Worm (Caenorhabditis elegans) whole organism, midembryonic: ENCODE results near the gene dpy-13.

Experiments used
- T22C8.4 ChIP-seq: fragments of 200-800 bp; sonication (Bioruptor generic); IDR thresholded peaks from 2 replicates; pipeline ENCODE4 v1.3.6; 2022; ENCODE audit warnings: missing genetic modification characterization, missing compliant biosample characterization
- cog-1 ChIP-seq: sonication (generic microtip); optimal IDR thresholded peaks from 2 replicates; lab custom pipeline; 2016; ENCODE audit warnings: missing genetic modification characterization, missing compliant biosample characterization
- flt-1 ChIP-seq: fragments of 200-800 bp; sonication (Bioruptor generic); IDR thresholded peaks from 2 replicates; pipeline ENCODE4 v1.3.6; 2022; ENCODE audit warnings: missing genetic modification characterization, missing compliant biosample characterization
- klf-2 ChIP-seq: fragments of 200-800 bp; sonication (Bioruptor generic); conservative IDR thresholded peaks from 2 replicates; pipeline ENCODE4 v1.3.6; 2022; ENCODE audit warnings: missing genetic modification reagents, missing genetic modification characterization, missing compliant biosample characterization

DNA sequence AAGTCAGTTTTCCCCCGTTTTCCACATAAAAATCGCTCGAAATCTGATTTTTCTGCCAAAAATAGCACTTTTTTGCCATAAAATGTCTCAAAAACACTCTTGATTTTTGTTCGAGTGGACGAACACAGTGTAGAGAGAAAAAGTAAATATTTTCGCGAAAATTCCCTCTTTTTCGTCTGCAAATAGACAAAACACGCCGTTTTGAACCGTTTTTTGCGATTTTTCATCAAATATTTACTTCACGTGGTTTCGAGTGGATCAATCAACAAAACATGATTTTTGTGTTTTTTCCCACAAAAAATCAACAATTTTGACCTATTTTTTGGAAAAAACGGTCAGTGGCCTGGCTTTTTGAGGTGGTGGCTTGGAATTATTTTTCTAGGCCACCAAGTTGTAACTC, 26.3 kb upstream of the dpy-13 start:
- no peak for TF ChIP-seq flt-1 (GFP tag; lab: Robert Waterston, UW)
- no peak for TF ChIP-seq cog-1 (tag; lab: Kevin White, UChicago)
- no peak for TF ChIP-seq T22C8.4
- TF ChIP-seq klf-2 (GFP tag; lab: Robert Waterston, UW): no peak
